Worm (Caenorhabditis elegans): ENCODE results near the gene egl-47.

egl-47 gene

DNA sequence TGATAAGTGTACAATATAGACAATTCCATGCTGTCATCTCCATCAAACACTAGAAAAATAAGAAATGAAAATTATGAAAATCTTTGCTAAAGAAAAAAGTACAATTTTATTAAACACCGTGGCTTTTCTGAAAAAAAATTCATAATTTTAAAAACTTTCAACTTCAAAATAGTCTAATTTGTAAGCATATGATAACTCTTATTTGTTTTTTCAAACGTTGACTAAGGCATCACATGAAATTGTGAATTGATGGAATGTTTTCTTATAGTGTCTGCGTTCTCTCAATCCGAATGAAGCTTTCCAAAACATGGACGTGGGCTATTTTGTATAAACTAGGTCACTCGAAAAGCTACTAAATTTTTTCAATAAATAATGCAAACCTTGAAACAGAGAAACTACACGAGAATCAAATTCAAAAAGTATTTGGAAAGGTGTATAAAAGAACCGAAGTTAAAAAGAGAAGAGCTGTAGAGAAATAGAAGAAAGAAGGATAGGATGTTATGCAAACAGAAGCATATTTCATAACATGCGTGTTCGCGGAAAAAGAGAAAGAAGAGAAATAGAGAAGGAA lies 13.4 kb upstream of the egl-47 start, which contains the start of gene clp-9:
TSS of gene clp-9 (minus strand) at position 51 of the 571 bp plus-strand sequence.
- TF ChIP-seq aly-2 (tag; optimal IDR thresholded peaks at IDR 0.05) (no peak), nhr-129 (tag; optimal IDR thresholded peaks at IDR 0.05) (no peak), dmd-4 (tag; optimal IDR thresholded peaks at IDR 0.05) (no peak), nhr-21 (tag; optimal IDR thresholded peaks at IDR 0.05) (no peak), snpc-4 (tag; optimal IDR thresholded peaks at IDR 0.05) (no peak), C34F6.9 (tag; optimal IDR thresholded peaks at IDR 0.05) (peak; percentile 31), alr-1 (tag; optimal IDR thresholded peaks at IDR 0.05) (no peak), Y55F3AM.14 (GFP tag; optimal IDR thresholded peaks at IDR 0.05) (no peak), unc-55 (GFP tag; optimal IDR thresholded peaks at IDR 0.05) (peak; percentile 77), F13H6.1 (tag; optimal IDR thresholded peaks at IDR 0.05) (no peak), unc-62 (GFP tag; optimal IDR thresholded peaks at IDR 0.05) (no peak), nhr-12 (tag; optimal IDR thresholded peaks at IDR 0.05) (no peak), ama-1 (optimal IDR thresholded peaks at IDR 0.05) (no peak), mbf-1 (tag; optimal IDR thresholded peaks at IDR 0.05) (no peak), crh-2 (tag; optimal IDR thresholded peaks at IDR 0.05) (no peak), lin-11 (tag; optimal IDR thresholded peaks at IDR 0.05) (no peak)

DNA sequence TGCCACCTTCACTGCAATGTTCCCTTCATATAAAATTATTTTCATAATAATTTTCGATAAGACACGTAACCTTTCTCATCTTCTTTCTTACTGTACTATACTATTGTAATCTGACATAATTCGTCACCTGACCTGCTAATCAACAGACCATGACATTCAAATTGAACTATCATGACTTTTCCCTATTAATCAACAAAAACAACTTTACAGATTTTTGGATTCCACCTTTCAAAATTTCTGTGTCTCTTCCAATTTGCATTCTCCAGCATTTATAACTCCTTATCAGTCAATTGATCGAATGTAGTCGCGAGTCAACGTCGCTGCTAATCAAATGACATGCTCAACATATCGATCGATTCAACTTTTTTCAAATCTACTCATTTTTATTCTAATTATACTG lies 9.7 kb upstream of the egl-47 start, which contains the start of gene fshr-1:
TSS of gene fshr-1 (plus strand) at position 209 of the 400 bp plus-strand sequence.
- TF ChIP-seq unc-39 (tag; optimal IDR thresholded peaks at IDR 0.05), result no peak
- peak; percentile 30 for TF ChIP-seq crh-2 (tag; optimal IDR thresholded peaks at IDR 0.05)
- no peak for TF ChIP-seq nhr-12 (tag; optimal IDR thresholded peaks at IDR 0.05)
- peak; percentile 57 for TF ChIP-seq fos-1 (tag; optimal IDR thresholded peaks at IDR 0.05)

DNA sequence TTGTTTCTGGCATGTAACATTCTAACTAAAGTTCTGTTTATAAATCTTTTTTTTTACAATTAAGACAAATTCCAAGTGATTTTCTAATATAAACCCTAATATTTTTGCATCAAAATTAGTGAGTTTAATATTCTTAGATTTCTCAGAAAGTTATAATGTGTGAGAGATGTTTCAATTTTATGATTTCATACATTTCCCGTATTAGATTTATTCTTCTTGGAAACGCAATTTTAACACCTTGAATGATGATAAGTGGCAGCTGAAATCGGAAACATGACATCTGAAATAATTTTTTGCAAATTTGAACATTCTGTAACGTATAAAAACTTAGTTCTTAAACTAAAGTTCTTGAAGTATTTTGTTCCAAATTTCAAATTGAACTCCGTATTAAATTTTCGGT lies 1.7 kb downstream of the egl-47 start:
- TF ChIP-seq blmp-1 (tag; optimal IDR thresholded peaks at IDR 0.05; ENCODE audit: insufficient read depth), result no peak
- no peak for TF ChIP-seq nhr-237 (tag; optimal IDR thresholded peaks at IDR 0.05)
- no peak for TF ChIP-seq crh-2 (tag; optimal IDR thresholded peaks at IDR 0.05)
- no peak for TF ChIP-seq mdl-1 (tag; optimal IDR thresholded peaks at IDR 0.05)
- no peak for TF ChIP-seq ZK546.5 (tag; optimal IDR thresholded peaks at IDR 0.05)
- no peak for TF ChIP-seq nhr-12 (tag; optimal IDR thresholded peaks at IDR 0.05)
- TF ChIP-seq nhr-23 (tag; optimal IDR thresholded peaks at IDR 0.05), result no peak
- TF ChIP-seq aly-2 (tag; optimal IDR thresholded peaks at IDR 0.05), result no peak
- no peak for TF ChIP-seq lsy-2 (tag; optimal IDR thresholded peaks at IDR 0.05)
- no peak for TF ChIP-seq sma-3 (GFP tag; optimal IDR thresholded peaks at IDR 0.05)
- TF ChIP-seq egl-27 (tag; optimal IDR thresholded peaks at IDR 0.05), result no peak

DNA sequence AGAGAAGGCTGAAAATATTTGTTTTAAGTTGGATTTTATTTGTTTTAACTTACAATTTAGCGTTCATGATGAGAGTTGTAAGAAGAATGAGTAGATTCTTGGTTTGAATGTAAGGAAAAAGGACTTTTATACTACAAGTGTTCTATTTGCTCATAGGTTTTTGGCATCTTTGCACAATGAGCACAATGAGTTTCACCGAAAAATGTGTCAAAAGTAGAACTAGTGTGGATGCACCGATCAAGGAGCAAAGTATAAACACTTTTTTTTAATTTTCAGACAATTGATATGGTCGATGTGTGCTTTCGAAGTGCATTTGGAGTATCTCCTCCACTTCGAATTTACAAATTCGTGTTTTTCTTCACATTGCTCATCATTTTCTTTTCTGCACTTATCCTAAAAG lies 6.7 kb downstream of the egl-47 start, which contains the start of gene fipr-11:
TSS of gene fipr-11 (minus strand) at position 101 of the 400 bp plus-strand sequence.
- TF ChIP-seq lin-11 (tag; optimal IDR thresholded peaks at IDR 0.05) (no peak), nhr-21 (tag; optimal IDR thresholded peaks at IDR 0.05) (no peak), fos-1 (tag; optimal IDR thresholded peaks at IDR 0.05) (no peak), nhr-25 (tag; optimal IDR thresholded peaks at IDR 0.05) (no peak), elt-1 (tag; optimal IDR thresholded peaks at IDR 0.05) (no peak), aly-2 (tag; optimal IDR thresholded peaks at IDR 0.05) (no peak), sma-3 (GFP tag; optimal IDR thresholded peaks at IDR 0.05) (no peak), nhr-237 (tag; optimal IDR thresholded peaks at IDR 0.05) (no peak), ZK546.5 (tag; optimal IDR thresholded peaks at IDR 0.05) (no peak), nhr-129 (tag; optimal IDR thresholded peaks at IDR 0.05) (no peak), nhr-11 (tag; optimal IDR thresholded peaks at IDR 0.05) (no peak), nhr-77 (tag; optimal IDR thresholded peaks at IDR 0.05) (no peak), egl-27 (tag; optimal IDR thresholded peaks at IDR 0.05) (no peak), peb-1 (tag; optimal IDR thresholded peaks at IDR 0.05) (no peak), ztf-1 (GFP tag; conservative IDR thresholded peaks at IDR 0.05) (no peak), blmp-1 (tag; optimal IDR thresholded peaks at IDR 0.05; ENCODE audit: insufficient read depth) (no peak)

DNA sequence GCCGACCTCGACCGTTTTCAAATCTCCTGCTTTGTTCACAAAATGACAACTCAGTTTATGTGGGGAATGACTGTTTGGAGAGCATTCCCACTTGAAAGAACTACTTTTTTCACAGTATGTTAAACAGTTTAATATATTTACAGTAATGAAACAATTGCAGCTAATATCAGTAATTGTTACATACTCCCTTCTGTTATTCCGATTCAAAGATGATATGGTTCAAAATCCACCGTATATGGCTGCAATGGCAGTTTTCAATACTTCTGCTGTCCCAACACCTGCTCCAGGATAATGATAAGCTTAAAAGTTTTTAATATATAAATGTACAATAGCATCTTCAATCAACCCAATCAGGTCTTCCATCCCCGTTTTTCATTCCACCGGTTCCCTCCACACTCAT lies 7.8 kb downstream of the egl-47 start:
- TF ChIP-seq nhr-11 (tag; optimal IDR thresholded peaks at IDR 0.05) (no peak), R02D3.7 (tag; optimal IDR thresholded peaks at IDR 0.05) (no peak), sma-3 (GFP tag; optimal IDR thresholded peaks at IDR 0.05) (no peak), skn-1 (tag; optimal IDR thresholded peaks at IDR 0.05) (no peak), snpc-4 (tag; optimal IDR thresholded peaks at IDR 0.05) (no peak), sem-4 (tag; optimal IDR thresholded peaks at IDR 0.05) (no peak), lin-39 (tag; optimal IDR thresholded peaks at IDR 0.05) (no peak), crh-2 (tag; optimal IDR thresholded peaks at IDR 0.05) (no peak), nhr-237 (tag; optimal IDR thresholded peaks at IDR 0.05) (no peak), elt-3 (tag; optimal IDR thresholded peaks at IDR 0.05) (no peak), gmeb-1 (tag; optimal IDR thresholded peaks at IDR 0.05) (no peak), nhr-6 (tag; optimal IDR thresholded peaks at IDR 0.05) (no peak), lin-13 (GFP tag; optimal IDR thresholded peaks at IDR 0.05) (no peak), lin-11 (tag; optimal IDR thresholded peaks at IDR 0.05) (no peak), Y55F3AM.14 (GFP tag; optimal IDR thresholded peaks at IDR 0.05) (no peak), mbf-1 (tag; optimal IDR thresholded peaks at IDR 0.05) (no peak), unc-39 (tag; optimal IDR thresholded peaks at IDR 0.05) (no peak)

Data from whole organism, L2 larva.